Fruit fly (Drosophila melanogaster) whole organism, embryonic: ENCODE data around the gene Ids.
A peak's percentile ranks its signal among the peaks of the same experiment; 100 is the strongest.

Experiments used
- Atf6 ChIP-seq: fragments of 200-800 bp; sonication (Bioruptor generic); IDR thresholded peaks from 2 replicates; pipeline ENCODE4 v1.3.6; 2022; ENCODE audit warnings: missing biosample characterization, missing genetic modification characterization
- CG10979 ChIP-seq: fragments of 200-800 bp; sonication (Bioruptor generic); optimal IDR thresholded peaks from 2 replicates; lab custom pipeline; 2018; ENCODE audit warnings: missing biosample characterization, mild to moderate bottlenecking, missing genetic modification characterization, moderate library complexity
- CG12659 ChIP-seq: fragments of 200-800 bp; sonication (Bioruptor generic); optimal IDR thresholded peaks from 3 replicates; lab custom pipeline; 2017; ENCODE audit warnings: mild to moderate bottlenecking, missing biosample characterization, missing genetic modification reagents, missing genetic modification characterization
- CG13287 ChIP-seq: fragments of 200-800 bp; sonication (Bioruptor generic); IDR thresholded peaks from 2 replicates; pipeline ENCODE4 v1.3.6; 2022; ENCODE audit warnings: missing biosample characterization, missing genetic modification characterization; ENCODE audit not compliant: partially characterized antibody
- CG13424 ChIP-seq: fragments of 200-800 bp; sonication (Bioruptor generic); optimal IDR thresholded peaks from 2 replicates; lab custom pipeline; 2019; ENCODE audit warnings: missing biosample characterization, mild to moderate bottlenecking, missing genetic modification characterization, moderate library complexity
- CG14710 ChIP-seq: fragments of 200-800 bp; sonication (Bioruptor generic); optimal IDR thresholded peaks from 3 replicates; lab custom pipeline; 2019; ENCODE audit warnings: missing biosample characterization, mild to moderate bottlenecking, missing genetic modification characterization, moderate library complexity
- CG15601 ChIP-seq: fragments of 200-800 bp; sonication (Bioruptor generic); optimal IDR thresholded peaks from 3 replicates; lab custom pipeline; 2019; ENCODE audit warnings: missing biosample characterization, mild to moderate bottlenecking, missing genetic modification characterization, moderate library complexity
- CG16779 ChIP-seq: fragments of 200-800 bp; sonication (Bioruptor generic); IDR thresholded peaks from 2 replicates; pipeline ENCODE4 v1.3.6; 2022; ENCODE audit warnings: missing biosample characterization, missing genetic modification characterization
- CG17328 ChIP-seq: fragments of 200-800 bp; sonication (Bioruptor generic); IDR thresholded peaks from 2 replicates; pipeline ENCODE4 v1.3.6; 2022; ENCODE audit warnings: missing biosample characterization, missing genetic modification characterization
- CG2199 ChIP-seq: fragments of 200-800 bp; sonication (Bioruptor generic); IDR thresholded peaks from 3 replicates; pipeline ENCODE4 v1.3.6; 2022; ENCODE audit warnings: missing biosample characterization, missing genetic modification characterization
- CG4360 ChIP-seq: fragments of 200-800 bp; sonication (Bioruptor generic); IDR thresholded peaks from 2 replicates; pipeline ENCODE4 v1.3.6; 2022; ENCODE audit warnings: missing biosample characterization, missing genetic modification characterization
- CG6254 ChIP-seq: fragments of 200-800 bp; sonication (Bioruptor generic); optimal IDR thresholded peaks from 3 replicates; lab custom pipeline; 2017; ENCODE audit warnings: mild to moderate bottlenecking, missing biosample characterization, missing genetic modification reagents, missing genetic modification characterization
- CG6654 ChIP-seq: fragments of 200-800 bp; sonication (Bioruptor generic); optimal IDR thresholded peaks from 2 replicates; lab custom pipeline; 2017; ENCODE audit warnings: missing biosample characterization, mild to moderate bottlenecking, missing genetic modification characterization
- CG7839 ChIP-seq: fragments of 200-800 bp; sonication (Bioruptor generic); optimal IDR thresholded peaks from 3 replicates; lab custom pipeline; 2018; ENCODE audit warnings: missing biosample characterization, mild to moderate bottlenecking, missing genetic modification characterization, moderate library complexity
- CG8290 ChIP-seq, 3 experiments: fragments of 200-800 bp; sonication (Bioruptor generic); optimal IDR thresholded peaks; 2 replicates each; lab custom pipeline; 2016 to 2019; ENCODE audit warnings: missing biosample characterization in 3 of 3, missing genetic modification characterization in 3 of 3, mild to moderate bottlenecking in 2 of 3, moderate library complexity in 1 of 3
- CG8388 ChIP-seq: fragments of 200-800 bp; sonication (Bioruptor generic); optimal IDR thresholded peaks from 2 replicates; lab custom pipeline; 2019; ENCODE audit warnings: missing biosample characterization, mild to moderate bottlenecking, missing genetic modification characterization, moderate library complexity
- CG9727 ChIP-seq: fragments of 200-800 bp; sonication (Bioruptor generic); optimal IDR thresholded peaks from 3 replicates; lab custom pipeline; 2017; ENCODE audit warnings: missing biosample characterization, mild to moderate bottlenecking, missing genetic modification characterization
- Camta ChIP-seq: fragments of 200-800 bp; sonication (Bioruptor generic); optimal IDR thresholded peaks from 2 replicates; lab custom pipeline; 2016; ENCODE audit warnings: missing biosample characterization, missing genetic modification characterization
- D ChIP-seq, 2 experiments: fragments of 200-800 bp in 1 of 2; fragments of >200 bp in 1 of 2; sonication (Bioruptor generic) in 1 of 2; optimal IDR thresholded peaks; 2 replicates in 1 of 2; 3 replicates in 1 of 2; lab custom pipeline; 2017; ENCODE audit warnings: mild to moderate bottlenecking in 1 of 2, missing biosample characterization in 1 of 2, missing genetic modification characterization in 1 of 2, missing genetic modification reagents in 1 of 2
- Drgx ChIP-seq: fragments of 200-800 bp; sonication (Bioruptor generic); IDR thresholded peaks from 2 replicates; pipeline ENCODE4 v1.3.6; 2022; ENCODE audit warnings: missing biosample characterization, missing genetic modification characterization
- Elba2 ChIP-seq: fragments of 200-800 bp; sonication (Bioruptor generic); optimal IDR thresholded peaks from 3 replicates; lab custom pipeline; 2016; ENCODE audit warnings: missing biosample characterization, missing genetic modification characterization
- Fer3 ChIP-seq: fragments of 200-800 bp; sonication (Bioruptor generic); optimal IDR thresholded peaks from 2 replicates; lab custom pipeline; 2018; ENCODE audit warnings: missing biosample characterization, mild to moderate bottlenecking, missing genetic modification characterization, moderate library complexity
- HmgD ChIP-seq: fragments of 200-800 bp; sonication (Bioruptor generic); optimal IDR thresholded peaks from 3 replicates; lab custom pipeline; 2016; ENCODE audit warnings: missing biosample characterization, missing genetic modification characterization
- Lpt ChIP-seq: fragments of >200 bp; optimal IDR thresholded peaks from 2 replicates; lab custom pipeline; 2018; ENCODE audit warnings: missing biosample characterization, missing genetic modification characterization
- Mrtf ChIP-seq: fragments of 200-800 bp; sonication (Bioruptor generic); IDR thresholded peaks from 3 replicates; pipeline ENCODE4 v1.3.6; 2022; ENCODE audit warnings: missing biosample characterization, missing genetic modification characterization
- Neu2 ChIP-seq: fragments of 200-800 bp; sonication (Bioruptor generic); optimal IDR thresholded peaks from 3 replicates; lab custom pipeline; 2016; ENCODE audit warnings: missing biosample characterization, missing genetic modification characterization, borderline replicate concordance
- Oaz ChIP-seq: fragments of 200-800 bp; sonication (Bioruptor generic); IDR thresholded peaks from 2 replicates; pipeline ENCODE4 v1.3.6; 2022; ENCODE audit warnings: missing biosample characterization, missing genetic modification characterization
- Pdp1 ChIP-seq, 2 experiments: fragments of 200-800 bp; sonication (Bioruptor generic); optimal IDR thresholded peaks; 3 replicates each; lab custom pipeline; 2016; ENCODE audit warnings: missing biosample characterization in 2 of 2, missing genetic modification characterization in 2 of 2, mild to moderate bottlenecking in 1 of 2, moderate library complexity in 1 of 2
- Sox102F ChIP-seq: fragments of 200-800 bp; sonication (Bioruptor generic); optimal IDR thresholded peaks from 2 replicates; lab custom pipeline; 2018; ENCODE audit warnings: missing biosample characterization, mild to moderate bottlenecking, missing genetic modification characterization, moderate library complexity
- Sry-β ChIP-seq: fragments of 200-800 bp; sonication (Bioruptor generic); optimal IDR thresholded peaks from 2 replicates; lab custom pipeline; 2018; ENCODE audit warnings: missing biosample characterization, mild to moderate bottlenecking, missing genetic modification characterization, moderate library complexity
- Ssrp ChIP-seq: fragments of 200-800 bp; sonication (Bioruptor generic); optimal IDR thresholded peaks from 2 replicates; lab custom pipeline; 2018; ENCODE audit warnings: missing biosample characterization, mild to moderate bottlenecking, missing genetic modification characterization, moderate library complexity
- Usf ChIP-seq: fragments of 200-800 bp; sonication (Bioruptor generic); optimal IDR thresholded peaks from 2 replicates; lab custom pipeline; 2017; ENCODE audit warnings: missing genotype, missing biosample characterization, missing genetic modification characterization
- YL-1 ChIP-seq: fragments of 200-800 bp; sonication (Bioruptor generic); optimal IDR thresholded peaks from 3 replicates; lab custom pipeline; 2017; ENCODE audit warnings: missing biosample characterization, mild to moderate bottlenecking, missing genetic modification characterization
- ase ChIP-seq: fragments of 200-800 bp; sonication (Bioruptor generic); IDR thresholded peaks from 3 replicates; pipeline ENCODE4 v1.3.6; 2022; ENCODE audit warnings: missing biosample characterization, missing genetic modification characterization
- ash1 ChIP-seq: fragments of 200-800 bp; sonication (Bioruptor generic); optimal IDR thresholded peaks from 2 replicates; lab custom pipeline; 2018; ENCODE audit warnings: missing biosample characterization, mild to moderate bottlenecking, missing genetic modification characterization
- bsh ChIP-seq, 2 experiments: fragments of 200-800 bp; sonication (Bioruptor generic); optimal IDR thresholded peaks; 2 replicates each; lab custom pipeline; 2017 to 2018; ENCODE audit warnings: mild to moderate bottlenecking in 2 of 2, missing biosample characterization in 2 of 2, missing genetic modification characterization in 2 of 2, moderate library complexity in 1 of 2
- cad ChIP-seq: fragments of >200 bp; optimal IDR thresholded peaks from 2 replicates; lab custom pipeline; 2017; ENCODE audit warnings: missing biosample characterization, missing genetic modification characterization
- cg ChIP-seq: fragments of 200-800 bp; sonication (Bioruptor generic); optimal IDR thresholded peaks from 3 replicates; lab custom pipeline; 2019; ENCODE audit warnings: missing biosample characterization, mild to moderate bottlenecking, missing genetic modification characterization, moderate library complexity
- croc ChIP-seq: fragments of 200-800 bp; sonication (Bioruptor generic); conservative IDR thresholded peaks from 3 replicates; pipeline ENCODE4 v1.3.6; 2022; ENCODE audit warnings: missing biosample characterization, missing genetic modification characterization
- dmrt11E ChIP-seq: fragments of 200-800 bp; sonication (Bioruptor generic); optimal IDR thresholded peaks from 3 replicates; lab custom pipeline; 2018; ENCODE audit warnings: missing biosample characterization, mild to moderate bottlenecking, missing genetic modification characterization, moderate library complexity
- fd102C ChIP-seq: fragments of 200-800 bp; sonication (Bioruptor generic); optimal IDR thresholded peaks from 2 replicates; lab custom pipeline; 2018; ENCODE audit warnings: missing biosample characterization, mild to moderate bottlenecking, missing genetic modification characterization, moderate library complexity
- fd96Cb ChIP-seq: fragments of 200-800 bp; sonication (Bioruptor generic); optimal IDR thresholded peaks from 2 replicates; lab custom pipeline; 2018; ENCODE audit warnings: missing biosample characterization, mild to moderate bottlenecking, missing genetic modification characterization, moderate library complexity
- grau ChIP-seq: fragments of 200-800 bp; optimal IDR thresholded peaks from 3 replicates; lab custom pipeline; 2019; ENCODE audit warnings: missing biosample characterization, mild to moderate bottlenecking, missing genetic modification characterization, moderate library complexity
- h ChIP-seq: fragments of >200 bp; optimal IDR thresholded peaks from 2 replicates; lab custom pipeline; 2017
- her ChIP-seq: fragments of 200-800 bp; sonication (Bioruptor generic); optimal IDR thresholded peaks from 2 replicates; lab custom pipeline; 2016; ENCODE audit warnings: missing biosample characterization, missing genetic modification characterization
- ken ChIP-seq: fragments of 200-800 bp; sonication (Bioruptor generic); IDR thresholded peaks from 3 replicates; pipeline ENCODE4 v1.3.6; 2022; ENCODE audit warnings: missing biosample characterization, missing genetic modification characterization
- lola ChIP-seq, 3 experiments: fragments of >200 bp in 2 of 3; fragments of 200-800 bp in 1 of 3; sonication (Bioruptor generic) in 1 of 3; optimal IDR thresholded peaks; 2 replicates each; lab custom pipeline; 2017 to 2019; ENCODE audit warnings: missing biosample characterization in 3 of 3, missing genetic modification characterization in 3 of 3, mild to moderate bottlenecking in 1 of 3, moderate library complexity in 1 of 3
- sug ChIP-seq: fragments of 200-800 bp; optimal IDR thresholded peaks from 2 replicates; lab custom pipeline; 2019; ENCODE audit warnings: missing biosample characterization, mild to moderate bottlenecking, missing genetic modification characterization, moderate library complexity

The Ids gene

DNA sequence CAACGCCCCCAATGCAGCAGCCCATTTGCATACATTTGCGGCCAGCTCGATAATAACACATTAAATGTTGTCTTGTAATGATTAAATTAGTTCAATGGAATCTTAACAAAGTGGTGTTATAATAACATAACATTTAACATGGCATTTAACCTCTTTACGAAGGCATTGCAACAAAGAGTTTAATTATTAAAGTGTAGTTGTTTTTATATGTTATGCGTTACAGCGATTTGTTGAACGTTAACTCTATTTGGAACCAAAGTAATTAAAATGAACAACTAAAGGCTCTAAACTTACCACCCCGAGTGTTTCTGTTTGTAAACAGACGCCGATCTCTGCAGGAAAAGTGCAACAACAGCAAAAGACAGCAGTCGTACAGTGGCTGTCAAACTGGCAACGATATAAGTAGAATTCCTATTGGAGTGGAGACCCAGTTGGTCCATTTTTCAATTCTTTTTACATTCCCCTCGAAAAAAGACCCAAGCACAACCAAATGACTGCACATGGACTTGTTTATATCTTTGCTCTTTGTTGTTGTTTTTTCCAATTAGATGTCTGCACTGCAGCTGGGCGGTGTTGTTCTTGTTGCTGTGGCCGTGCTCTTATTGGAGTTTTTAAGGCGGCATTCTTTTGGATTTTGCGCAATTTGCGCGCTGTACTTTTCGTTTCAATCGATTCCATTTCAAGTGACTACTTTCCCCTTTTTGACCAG is 39.0 kb upstream of the Ids start (continued):
- TF ChIP-seq Neu2 (GFP tag; lab: Kevin White, UChicago) (peak; percentile 88), Fer3 (tag; lab: Kevin White, UChicago) (no peak), CG2199 (0 out of 3 replicates have a peak, but pooled peaks have one; percentile 41), Sox102F (GFP tag; lab: Kevin White, UChicago) (peak; percentile 9), D (optimal IDR thresholded peaks at IDR 0.05; lab: Kevin White, UChicago) (no peak), D (GFP tag; optimal IDR thresholded peaks at IDR 0.05; lab: Kevin White, UChicago) (peak; percentile 17), ase (GFP tag; lab: Robert Waterston, UW) (0 out of 3 replicates have a peak, but pooled peaks have one; percentile 24), h (no peak), ash1 (GFP tag; lab: Kevin White, UChicago) (no peak), cad (GFP tag; lab: Kevin White, UChicago) (peak; percentile 48), CG13424 (tag; lab: Kevin White, UChicago) (peak; percentile 10), CG6254 (peak; percentile 27), Lpt (GFP tag; lab: Kevin White, UChicago) (no peak), Elba2 (GFP tag; lab: Kevin White, UChicago) (peak; percentile 91), CG15601 (tag; lab: Kevin White, UChicago) (no peak), fd96Cb (tag; lab: Kevin White, UChicago) (peak; percentile 2), croc (GFP tag; lab: Robert Waterston, UW) (peak; percentile 23; the same call in 1 of the 3 replicates), fd102C (GFP tag; lab: Kevin White, UChicago) (no peak), Camta (no peak), CG6654 (GFP tag; lab: Kevin White, UChicago) (peak; percentile 93), YL-1 (GFP tag; lab: Kevin White, UChicago) (no peak), CG16779 (GFP tag; lab: Robert Waterston, UW) (no peak), Drgx (GFP tag; lab: Robert Waterston, UW) (peak; percentile 75), Usf (GFP tag; lab: Kevin White, UChicago) (no peak), CG8388 (GFP tag; lab: Kevin White, UChicago) (peak; percentile 28), Pdp1 (GFP tag; optimal IDR thresholded peaks at IDR 0.05; lab: Kevin White, UChicago) (no peak), CG17328 (GFP tag; lab: Robert Waterston, UW) (no peak), lola (GFP tag; optimal IDR thresholded peaks at IDR 0.05; lab: Kevin White, UChicago) (peak in 1 of 3 experiments; percentile 13), grau (peak; percentile 2), dmrt11E (tag; lab: Kevin White, UChicago) (peak; percentile 30), CG4360 (GFP tag; lab: Robert Waterston, UW) (peak; percentile 92), CG14710 (tag; lab: Kevin White, UChicago) (peak; percentile 28), ken (GFP tag; lab: Robert Waterston, UW) (no peak), CG9727 (GFP tag; lab: Kevin White, UChicago) (peak; percentile 11), CG13287 (GFP tag; lab: Robert Waterston, UW) (no peak), bsh (GFP tag; optimal IDR thresholded peaks at IDR 0.05; lab: Kevin White, UChicago) (peak; percentile 54 to 60), Ssrp (peak; percentile 39)

DNA sequence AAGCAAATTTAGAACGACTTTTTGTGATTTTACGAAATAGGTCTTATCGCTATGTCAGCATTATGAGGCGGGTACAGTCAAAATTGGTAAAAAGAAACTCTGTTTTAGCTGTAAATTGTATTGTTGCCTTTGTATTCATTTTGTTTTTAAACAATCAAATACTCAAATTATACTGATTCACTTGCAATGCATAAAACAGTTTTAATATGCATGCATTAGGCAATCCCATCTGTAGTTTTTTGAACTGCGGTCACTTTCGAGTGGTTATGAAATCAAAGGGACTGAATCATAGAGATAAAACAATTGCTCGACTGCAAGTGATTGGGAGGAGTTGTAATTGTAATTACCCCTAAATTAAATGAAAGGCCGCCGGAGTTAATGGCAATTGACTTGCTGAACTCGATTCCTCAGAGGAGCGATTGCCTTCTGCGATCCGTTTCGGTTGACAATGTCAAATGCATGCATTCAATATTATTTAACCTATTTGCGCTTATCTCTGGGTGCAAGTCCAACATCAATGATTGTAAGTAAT is 38.3 kb upstream of the Ids start:
- TF ChIP-seq CG7839 (no peak), CG10979 (tag; lab: Kevin White, UChicago) (no peak), her (GFP tag; lab: Kevin White, UChicago) (no peak), CG12659 (GFP tag; lab: Kevin White, UChicago) (peak; percentile 3), CG8290 (GFP tag; optimal IDR thresholded peaks at IDR 0.05; lab: Kevin White, UChicago) (no peak), CG8290 (tag; optimal IDR thresholded peaks at IDR 0.05; lab: Kevin White, UChicago) (peak in 1 of 2 experiments; percentile 38), HmgD (GFP tag; lab: Kevin White, UChicago) (no peak), sug (no peak), Atf6 (peak; percentile 37; the same call in 1 of the 2 replicates), Sry-β (no peak), fd102C (GFP tag; lab: Kevin White, UChicago) (no peak), Oaz (GFP tag; lab: Robert Waterston, UW) (no peak), Mrtf (GFP tag; lab: Robert Waterston, UW) (no peak), cg (GFP tag; lab: Kevin White, UChicago) (no peak)
